Worm (Caenorhabditis elegans): ENCODE results near the gene cpsf-1.

Gene cpsf-1

DNA sequence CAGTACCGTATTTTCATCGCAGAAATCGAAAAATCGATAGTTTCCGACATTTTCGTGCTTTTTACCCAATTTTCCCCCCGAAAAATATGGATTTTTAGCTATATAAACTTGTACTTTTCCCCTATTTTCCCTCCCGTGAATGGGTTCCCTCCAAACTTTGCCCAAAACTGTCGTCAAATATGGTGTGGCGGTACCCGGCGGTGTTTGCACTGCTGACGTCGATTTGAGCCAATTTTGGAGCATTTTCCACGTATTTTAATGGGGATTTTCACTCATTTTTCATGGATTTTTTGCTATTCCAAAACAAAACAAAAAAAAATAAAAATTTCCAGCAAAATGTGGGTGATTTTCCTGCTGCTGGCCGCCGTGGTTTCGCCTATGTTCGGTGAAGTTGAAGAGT lies 59.4 kb downstream of the cpsf-1 start, which contains the start of gene Y76B12C.3:
TSS of gene Y76B12C.3 (plus strand) at position 334 of the 400 bp plus-strand sequence.
- TF ChIP-seq lsy-2 (tag; optimal IDR thresholded peaks at IDR 0.05) (peak in 1 of 2 experiments; percentile 14), unc-55 (GFP tag; optimal IDR thresholded peaks at IDR 0.05) (peak; percentile 43), alr-1 (tag; optimal IDR thresholded peaks at IDR 0.05) (no peak), lin-13 (GFP tag; optimal IDR thresholded peaks at IDR 0.05) (no peak), gmeb-1 (tag; optimal IDR thresholded peaks at IDR 0.05) (peak; percentile 18), C34F6.9 (tag; optimal IDR thresholded peaks at IDR 0.05) (no peak)

DNA sequence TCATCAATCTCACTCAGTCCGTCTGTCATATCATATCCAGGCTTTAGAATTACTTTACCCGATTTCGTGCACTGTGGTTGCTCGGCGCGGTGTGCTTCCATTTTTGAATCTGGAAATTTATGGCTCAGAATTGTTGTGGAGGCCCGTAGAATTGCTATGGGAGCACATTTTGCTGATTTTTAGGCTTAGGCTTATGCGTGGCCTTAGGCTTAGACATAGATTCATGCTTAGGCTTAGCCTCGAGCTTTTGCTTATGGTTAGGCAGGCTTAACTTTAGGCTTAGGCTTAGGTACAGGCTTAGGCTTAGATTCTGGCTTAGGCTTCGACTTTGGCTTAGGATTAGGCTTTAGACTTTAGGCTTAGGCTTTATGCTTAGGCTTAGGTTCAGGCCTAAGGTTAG lies 60.5 kb downstream of the cpsf-1 start, which contains the start of gene Y76B12C.4:
TSS of gene Y76B12C.4 (minus strand) at position 101 of the 400 bp plus-strand sequence.
- TF ChIP-seq fos-1 (tag; optimal IDR thresholded peaks at IDR 0.05) (no peak), elt-1 (tag; optimal IDR thresholded peaks at IDR 0.05) (no peak), ceh-82 (tag; optimal IDR thresholded peaks at IDR 0.05) (no peak), C34F6.9 (tag; optimal IDR thresholded peaks at IDR 0.05) (no peak), ZK546.5 (tag; optimal IDR thresholded peaks at IDR 0.05) (no peak), nhr-23 (tag; optimal IDR thresholded peaks at IDR 0.05) (no peak), crh-2 (tag; optimal IDR thresholded peaks at IDR 0.05) (no peak), nhr-237 (tag; optimal IDR thresholded peaks at IDR 0.05) (no peak), aly-2 (tag; optimal IDR thresholded peaks at IDR 0.05) (no peak), ceh-16 (tag; optimal IDR thresholded peaks at IDR 0.05) (no peak), Y55F3AM.14 (GFP tag; optimal IDR thresholded peaks at IDR 0.05) (no peak)

DNA sequence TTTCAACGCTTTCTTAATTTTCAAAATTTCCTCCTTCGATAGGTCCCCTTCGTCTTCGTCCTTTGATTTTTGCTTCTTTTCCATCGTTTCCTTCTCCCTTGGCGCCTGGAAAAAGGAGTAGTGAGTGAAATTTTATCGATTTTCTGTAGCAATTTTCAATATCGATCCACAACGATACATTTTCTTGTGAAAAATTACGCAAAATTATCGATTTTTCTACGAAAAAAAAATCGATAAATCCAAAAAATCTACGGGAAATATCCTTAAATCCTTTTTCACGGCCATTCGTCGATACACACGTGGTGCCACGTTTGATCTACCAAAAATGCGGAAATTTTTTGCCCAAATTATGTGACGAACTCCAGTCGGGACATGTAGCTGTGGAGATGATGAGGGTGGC lies 61.7 kb downstream of the cpsf-1 start:
- no peak for TF ChIP-seq skn-1 (tag; optimal IDR thresholded peaks at IDR 0.05)

DNA sequence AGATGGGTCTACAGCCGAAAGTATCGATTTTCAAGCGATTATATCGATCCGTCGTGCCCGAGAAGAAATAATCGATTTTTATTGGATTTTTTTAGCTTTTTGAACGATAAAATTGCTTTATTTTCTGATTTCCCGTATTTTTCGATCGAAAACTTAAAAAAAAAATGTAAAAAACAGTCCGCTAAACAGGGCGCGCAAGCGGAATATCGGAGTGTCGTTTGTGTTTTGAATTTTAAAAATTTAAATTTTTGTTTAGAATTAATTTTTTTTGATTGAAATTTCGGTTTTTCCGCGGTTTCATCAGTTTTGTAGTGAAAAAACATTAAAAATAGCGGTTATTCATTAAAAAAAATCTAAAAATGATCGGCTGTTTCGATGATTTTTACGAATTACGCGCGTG lies 62.6 kb downstream of the cpsf-1 start:
- TF ChIP-seq nhr-77 (tag; optimal IDR thresholded peaks at IDR 0.05) (no peak), nhr-10 (tag; optimal IDR thresholded peaks at IDR 0.05) (no peak), lsy-2 (tag; optimal IDR thresholded peaks at IDR 0.05) (no peak), mbf-1 (tag; optimal IDR thresholded peaks at IDR 0.05) (no peak), alr-1 (tag; optimal IDR thresholded peaks at IDR 0.05) (no peak), nhr-23 (tag; optimal IDR thresholded peaks at IDR 0.05) (no peak), skn-1 (tag; optimal IDR thresholded peaks at IDR 0.05) (no peak), sma-9 (GFP tag; optimal IDR thresholded peaks at IDR 0.05) (no peak), sma-9 (tag; optimal IDR thresholded peaks at IDR 0.05) (no peak), nhr-6 (tag; optimal IDR thresholded peaks at IDR 0.05) (no peak), C34F6.9 (tag; optimal IDR thresholded peaks at IDR 0.05) (no peak), ztf-4 (tag; optimal IDR thresholded peaks at IDR 0.05) (no peak), mab-5 (tag; optimal IDR thresholded peaks at IDR 0.05) (no peak), zag-1 (tag; optimal IDR thresholded peaks at IDR 0.05) (no peak), gmeb-1 (tag; optimal IDR thresholded peaks at IDR 0.05) (no peak), dmd-4 (tag; optimal IDR thresholded peaks at IDR 0.05) (no peak)

DNA sequence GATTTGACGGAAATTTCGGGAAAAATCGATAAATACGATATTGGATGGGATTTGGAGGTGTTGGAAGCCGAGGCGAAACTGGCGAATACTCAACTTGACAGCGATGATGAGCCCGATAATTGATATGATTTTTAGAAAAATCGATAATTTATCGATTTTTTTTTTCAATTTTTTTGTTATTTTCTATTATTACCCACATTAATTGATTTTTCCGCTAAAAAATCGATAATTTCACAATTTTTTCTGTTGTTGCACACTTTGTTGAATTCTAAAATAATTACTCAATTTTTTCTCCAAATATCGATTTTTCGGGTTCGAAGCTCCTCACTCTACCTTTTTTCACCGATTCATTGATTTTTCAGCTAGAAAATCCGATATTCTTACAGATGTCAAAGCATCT lies 63.4 kb downstream of the cpsf-1 start, which contains the start of gene Y48A5A.3:
TSS of gene Y48A5A.3 (plus strand) at position 385 of the 400 bp plus-strand sequence.
- no peak for TF ChIP-seq lin-13 (GFP tag; optimal IDR thresholded peaks at IDR 0.05)
- TF ChIP-seq mdl-1 (tag; optimal IDR thresholded peaks at IDR 0.05), result no peak
- no peak for TF ChIP-seq Y55F3AM.14 (GFP tag; optimal IDR thresholded peaks at IDR 0.05)
- no peak for TF ChIP-seq mbf-1 (tag; optimal IDR thresholded peaks at IDR 0.05)
- TF ChIP-seq ZK546.5 (tag; optimal IDR thresholded peaks at IDR 0.05), result no peak
- TF ChIP-seq mab-5 (tag; optimal IDR thresholded peaks at IDR 0.05), result no peak
- no peak for TF ChIP-seq nhr-129 (tag; optimal IDR thresholded peaks at IDR 0.05)
- TF ChIP-seq blmp-1 (tag; optimal IDR thresholded peaks at IDR 0.05; ENCODE audit: insufficient read depth), result no peak
- no peak for TF ChIP-seq dmd-4 (tag; optimal IDR thresholded peaks at IDR 0.05)
- TF ChIP-seq sma-9 (GFP tag; optimal IDR thresholded peaks at IDR 0.05), result no peak
- no peak for TF ChIP-seq sma-9 (tag; optimal IDR thresholded peaks at IDR 0.05)
- TF ChIP-seq nhr-23 (tag; optimal IDR thresholded peaks at IDR 0.05), result no peak
- TF ChIP-seq elt-1 (tag; optimal IDR thresholded peaks at IDR 0.05), result no peak
- no peak for TF ChIP-seq crh-2 (tag; optimal IDR thresholded peaks at IDR 0.05)
- no peak for TF ChIP-seq nhr-10 (tag; optimal IDR thresholded peaks at IDR 0.05)
- no peak for TF ChIP-seq ztf-11 (tag; optimal IDR thresholded peaks at IDR 0.05)

DNA sequence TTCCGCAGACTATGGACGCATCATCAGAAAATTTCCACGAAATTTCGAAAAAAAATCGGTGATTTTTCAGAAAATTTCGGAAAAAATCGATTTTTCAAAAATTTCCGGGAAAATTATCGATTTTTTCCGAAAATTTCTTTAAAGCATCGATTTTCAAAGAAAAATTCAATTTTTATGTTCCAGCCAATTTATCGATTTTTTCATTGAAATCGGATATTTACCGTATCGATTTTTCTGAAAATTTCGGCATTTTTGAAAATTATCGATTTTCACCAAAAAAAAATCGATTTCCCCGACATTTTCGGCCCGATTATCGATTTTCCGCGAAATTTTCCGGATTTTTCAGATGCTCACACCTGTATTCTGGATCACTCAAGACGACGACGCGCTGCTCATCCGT lies 67.7 kb downstream of the cpsf-1 start, which contains the start of gene Y48A5A.1:
TSS of gene Y48A5A.1 (plus strand) at position 347 of the 400 bp plus-strand sequence.
- no peak for TF ChIP-seq crh-2 (tag; optimal IDR thresholded peaks at IDR 0.05)
- no peak for TF ChIP-seq ZK546.5 (tag; optimal IDR thresholded peaks at IDR 0.05)
- TF ChIP-seq ceh-16 (tag; optimal IDR thresholded peaks at IDR 0.05), result no peak
- no peak for TF ChIP-seq lsy-2 (tag; optimal IDR thresholded peaks at IDR 0.05)
- TF ChIP-seq nhr-6 (tag; optimal IDR thresholded peaks at IDR 0.05), result no peak
- TF ChIP-seq mbf-1 (tag; optimal IDR thresholded peaks at IDR 0.05), result no peak
- TF ChIP-seq lin-39 (tag; optimal IDR thresholded peaks at IDR 0.05), result no peak
- no peak for TF ChIP-seq ztf-11 (tag; optimal IDR thresholded peaks at IDR 0.05)
- TF ChIP-seq egl-27 (tag; optimal IDR thresholded peaks at IDR 0.05), result no peak
- no peak for TF ChIP-seq ztf-4 (tag; optimal IDR thresholded peaks at IDR 0.05)
- no peak for TF ChIP-seq ama-1 (optimal IDR thresholded peaks at IDR 0.05)
- TF ChIP-seq C34F6.9 (tag; optimal IDR thresholded peaks at IDR 0.05), result no peak
- TF ChIP-seq peb-1 (tag; optimal IDR thresholded peaks at IDR 0.05), result no peak
- TF ChIP-seq lin-11 (tag; optimal IDR thresholded peaks at IDR 0.05), result no peak
- no peak for TF ChIP-seq blmp-1 (tag; optimal IDR thresholded peaks at IDR 0.05; ENCODE audit: insufficient read depth)
- no peak for TF ChIP-seq unc-55 (GFP tag; optimal IDR thresholded peaks at IDR 0.05)
- no peak for TF ChIP-seq elt-1 (tag; optimal IDR thresholded peaks at IDR 0.05)
- no peak for TF ChIP-seq aly-2 (tag; optimal IDR thresholded peaks at IDR 0.05)
